Fruit fly (Drosophila melanogaster) whole organism, embryonic: ENCODE data around the gene CG44005.

ENCODE experiments used
- Adf1 ChIP-seq: fragments of 200-800 bp; sonication (Bioruptor generic); IDR thresholded peaks from 2 replicates; pipeline ENCODE4 v1.3.6; 2022; ENCODE audit warnings: missing biosample characterization, missing genetic modification characterization
- CG10431 ChIP-seq: fragments of 200-800 bp; sonication (Bioruptor generic); optimal IDR thresholded peaks from 3 replicates; lab custom pipeline; 2018; ENCODE audit warnings: missing biosample characterization, mild to moderate bottlenecking, missing genetic modification characterization
- CG10654 ChIP-seq: fragments of 200-800 bp; sonication (Bioruptor generic); optimal IDR thresholded peaks from 2 replicates; lab custom pipeline; 2016; ENCODE audit warnings: missing biosample characterization, missing genetic modification characterization
- CG11085 ChIP-seq: fragments of 200-800 bp; sonication (Bioruptor generic); IDR thresholded peaks from 2 replicates; pipeline ENCODE4 v1.3.6; 2022; ENCODE audit warnings: missing biosample characterization, missing genetic modification characterization
- CG11247 ChIP-seq: fragments of 200-800 bp; sonication (Bioruptor generic); IDR thresholded peaks from 2 replicates; pipeline ENCODE4 v1.3.6; 2022; ENCODE audit warnings: missing biosample characterization, missing genetic modification characterization
- CG12236 ChIP-seq: fragments of 200-800 bp; sonication (Bioruptor generic); optimal IDR thresholded peaks from 2 replicates; lab custom pipeline; 2016; ENCODE audit warnings: missing biosample characterization, missing genetic modification characterization
- CG12942 ChIP-seq: fragments of 200-800 bp; sonication (Bioruptor generic); optimal IDR thresholded peaks from 3 replicates; lab custom pipeline; 2016; ENCODE audit warnings: missing biosample characterization, missing genetic modification characterization
- CG14965 ChIP-seq: fragments of 200-800 bp; sonication (Bioruptor generic); optimal IDR thresholded peaks from 2 replicates; lab custom pipeline; 2016; ENCODE audit warnings: missing biosample characterization, missing genetic modification characterization, borderline replicate concordance
- CG15479 ChIP-seq: fragments of 200-800 bp; sonication (Bioruptor generic); optimal IDR thresholded peaks from 3 replicates; lab custom pipeline; 2019; ENCODE audit warnings: missing biosample characterization, mild to moderate bottlenecking, missing genetic modification characterization, moderate library complexity
- CG18619 ChIP-seq: fragments of 200-800 bp; sonication (Bioruptor generic); optimal IDR thresholded peaks from 3 replicates; lab custom pipeline; 2017; ENCODE audit warnings: missing biosample characterization, mild to moderate bottlenecking, missing genetic modification characterization
- CG3726 ChIP-seq: fragments of 200-800 bp; sonication (Bioruptor generic); IDR thresholded peaks from 3 replicates; pipeline ENCODE4, ENCODE4 v1.3.6; 2022; ENCODE audit warnings: missing biosample characterization, missing genetic modification characterization
- CG42726 ChIP-seq: fragments of 200-800 bp; sonication (Bioruptor generic); IDR thresholded peaks from 2 replicates; pipeline ENCODE4 v1.3.6; 2022; ENCODE audit warnings: missing biosample characterization, missing genetic modification characterization; ENCODE audit not compliant: partially characterized antibody
- CG4328 ChIP-seq: fragments of 200-800 bp; sonication (Bioruptor generic); optimal IDR thresholded peaks from 3 replicates; lab custom pipeline; 2017; ENCODE audit warnings: missing biosample characterization, missing genetic modification reagents, missing genetic modification characterization
- CG9609 ChIP-seq: fragments of 200-800 bp; sonication (Bioruptor generic); optimal IDR thresholded peaks from 3 replicates; lab custom pipeline; 2016; ENCODE audit warnings: missing biosample characterization, missing genetic modification characterization
- CTCF ChIP-seq: fragments of 200-800 bp; sonication (Bioruptor generic); optimal IDR thresholded peaks from 2 replicates; lab custom pipeline; 2017; ENCODE audit warnings: missing biosample characterization, mild to moderate bottlenecking, missing genetic modification characterization, moderate library complexity
- Chrac-16 ChIP-seq: fragments of 200-800 bp; sonication (Bioruptor generic); optimal IDR thresholded peaks from 3 replicates; lab custom pipeline; 2016; ENCODE audit warnings: missing biosample characterization, missing genetic modification characterization
- D ChIP-seq, 2 experiments: fragments of 200-800 bp in 1 of 2; fragments of >200 bp in 1 of 2; sonication (Bioruptor generic) in 1 of 2; optimal IDR thresholded peaks; 2 replicates in 1 of 2; 3 replicates in 1 of 2; lab custom pipeline; 2017; ENCODE audit warnings: mild to moderate bottlenecking in 1 of 2, missing biosample characterization in 1 of 2, missing genetic modification characterization in 1 of 2, missing genetic modification reagents in 1 of 2
- Dref ChIP-seq: fragments of 200-800 bp; sonication (Bioruptor generic); IDR thresholded peaks from 2 replicates; pipeline ENCODE4 v1.3.6; 2022; ENCODE audit warnings: missing biosample characterization, missing genetic modification characterization
- Ets65A ChIP-seq: fragments of 200-800 bp; sonication (Bioruptor generic); peaks from one replicate; lab custom pipeline; 2016; ENCODE audit warnings: missing biosample characterization, missing genetic modification characterization
- HLH3B ChIP-seq: fragments of 200-800 bp; sonication (Bioruptor generic); IDR thresholded peaks from 2 replicates; pipeline ENCODE4 v1.3.6; 2022; ENCODE audit warnings: missing biosample characterization, missing genetic modification characterization
- HLHmδ ChIP-seq: fragments of 200-800 bp; sonication (Bioruptor generic); optimal IDR thresholded peaks from 2 replicates; lab custom pipeline; 2018; ENCODE audit warnings: missing biosample characterization, mild to moderate bottlenecking, missing genetic modification characterization, moderate library complexity
- NC2α ChIP-seq: fragments of 200-800 bp; sonication (Bioruptor generic); optimal IDR thresholded peaks from 2 replicates; lab custom pipeline; 2016; ENCODE audit warnings: missing biosample characterization, missing genetic modification characterization
- Optix ChIP-seq: fragments of 200-800 bp; sonication (Bioruptor generic); IDR thresholded peaks from 3 replicates; pipeline ENCODE4 v1.3.6; 2022; ENCODE audit warnings: missing biosample characterization, missing genetic modification characterization
- Poxn ChIP-seq: fragments of 200-800 bp; sonication (Bioruptor generic); IDR thresholded peaks from 2 replicates; pipeline ENCODE4 v1.3.6; 2022; ENCODE audit warnings: missing biosample characterization, missing genetic modification characterization
- Ptx1 ChIP-seq: fragments of 200-800 bp; sonication (Bioruptor generic); IDR thresholded peaks from 2 replicates; pipeline ENCODE4 v1.3.6; 2022; ENCODE audit warnings: missing biosample characterization, missing genetic modification characterization
- Rfx ChIP-seq: fragments of 200-800 bp; sonication (Bioruptor generic); IDR thresholded peaks from 2 replicates; pipeline ENCODE4 v1.3.6; 2022; ENCODE audit warnings: missing biosample characterization, missing genetic modification characterization
- Ssrp ChIP-seq: fragments of 200-800 bp; sonication (Bioruptor generic); optimal IDR thresholded peaks from 2 replicates; lab custom pipeline; 2018; ENCODE audit warnings: missing biosample characterization, mild to moderate bottlenecking, missing genetic modification characterization, moderate library complexity
- Trl ChIP-seq, 3 experiments: fragments of >200 bp in 2 of 3; fragments of 200-800 bp in 1 of 3; sonication (Bioruptor generic) in 1 of 3; optimal IDR thresholded peaks; 2 replicates in 1 of 3; 3 replicates in 2 of 3; lab custom pipeline; 2016 to 2017; ENCODE audit warnings: missing biosample characterization in 1 of 3, missing genetic modification characterization in 1 of 3
- abd-A ChIP-seq: fragments of 200-800 bp; sonication (Bioruptor generic); optimal IDR thresholded peaks from 3 replicates; lab custom pipeline; 2019; ENCODE audit warnings: missing biosample characterization, mild to moderate bottlenecking, missing genetic modification characterization, moderate library complexity
- aop ChIP-seq: fragments of 200-800 bp; sonication (Bioruptor generic); IDR thresholded peaks from 2 replicates; pipeline ENCODE4 v1.3.6; 2022; ENCODE audit warnings: missing biosample characterization, missing genetic modification characterization
- bab2 ChIP-seq: fragments of 200-800 bp; sonication (Bioruptor generic); optimal IDR thresholded peaks from 2 replicates; lab custom pipeline; 2016; ENCODE audit warnings: missing biosample characterization, missing genetic modification characterization
- chinmo ChIP-seq: fragments of 200-800 bp; sonication (Bioruptor generic); IDR thresholded peaks from 4 replicates; pipeline ENCODE4 v1.3.6; 2022; ENCODE audit warnings: missing biosample characterization, missing genetic modification characterization; ENCODE audit not compliant: partially characterized antibody
- dan ChIP-seq: fragments of 200-800 bp; sonication (Bioruptor generic); IDR thresholded peaks from 2 replicates; pipeline ENCODE4 v1.3.6; 2022; ENCODE audit warnings: missing biosample characterization, missing genetic modification characterization
- dimm ChIP-seq: fragments of 200-800 bp; sonication (Bioruptor generic); IDR thresholded peaks from 2 replicates; pipeline ENCODE4 v1.3.6; 2022; ENCODE audit warnings: missing biosample characterization, missing genetic modification characterization
- disco-r ChIP-seq: fragments of 200-800 bp; sonication (Bioruptor generic); optimal IDR thresholded peaks from 2 replicates; lab custom pipeline; 2016; ENCODE audit warnings: missing biosample characterization, missing genetic modification characterization
- dmrt11E ChIP-seq: fragments of 200-800 bp; sonication (Bioruptor generic); optimal IDR thresholded peaks from 3 replicates; lab custom pipeline; 2018; ENCODE audit warnings: missing biosample characterization, mild to moderate bottlenecking, missing genetic modification characterization, moderate library complexity
- eve ChIP-seq, 2 experiments: fragments of >200 bp; optimal IDR thresholded peaks; 2 replicates each; lab custom pipeline; 2017; ENCODE audit warnings: missing biosample characterization in 2 of 2, missing genetic modification characterization in 2 of 2
- fd64A ChIP-seq: fragments of 200-800 bp; sonication (Bioruptor generic); optimal IDR thresholded peaks from 3 replicates; lab custom pipeline; 2018; ENCODE audit warnings: missing biosample characterization, mild to moderate bottlenecking, missing genetic modification characterization
- grau ChIP-seq: fragments of 200-800 bp; optimal IDR thresholded peaks from 3 replicates; lab custom pipeline; 2019; ENCODE audit warnings: missing biosample characterization, mild to moderate bottlenecking, missing genetic modification characterization, moderate library complexity
- gsb-n ChIP-seq: fragments of 200-800 bp; sonication (Bioruptor generic); optimal IDR thresholded peaks from 3 replicates; lab custom pipeline; 2018; ENCODE audit warnings: missing biosample characterization, mild to moderate bottlenecking, missing genetic modification characterization
- gt ChIP-seq: fragments of 200-800 bp; sonication (Bioruptor generic); IDR thresholded peaks from 2 replicates; pipeline ENCODE4 v1.3.6; 2022; ENCODE audit warnings: missing biosample characterization, missing genetic modification characterization
- jing ChIP-seq: fragments of 200-800 bp; sonication (Bioruptor generic); optimal IDR thresholded peaks from 2 replicates; lab custom pipeline; 2018; ENCODE audit warnings: missing biosample characterization, mild to moderate bottlenecking, missing genetic modification characterization
- lab ChIP-seq: fragments of 200-800 bp; sonication (Bioruptor generic); optimal IDR thresholded peaks from 3 replicates; lab custom pipeline; 2017; ENCODE audit warnings: missing biosample characterization, missing genetic modification characterization, mild to moderate bottlenecking, moderate library complexity, missing genetic modification reagents
- prd ChIP-seq, 3 experiments: fragments of >200 bp in 2 of 3; fragments of 200-800 bp in 1 of 3; sonication (Bioruptor generic) in 1 of 3; optimal IDR thresholded peaks in 2 of 3; IDR thresholded peaks in 1 of 3; 2 replicates in 2 of 3; 3 replicates in 1 of 3; pipeline versions ENCODE4 v1.3.6 to Lab custom; 2017 to 2022; ENCODE audit warnings: missing biosample characterization in 1 of 3, missing genetic modification characterization in 1 of 3
- scrt ChIP-seq: fragments of 200-800 bp; sonication (Bioruptor generic); optimal IDR thresholded peaks from 2 replicates; lab custom pipeline; 2018; ENCODE audit warnings: missing biosample characterization, mild to moderate bottlenecking, missing genetic modification characterization, moderate library complexity
- sens ChIP-seq: fragments of 200-800 bp; sonication (Bioruptor generic); peaks from one replicate; lab custom pipeline; 2016; ENCODE audit warnings: missing biosample characterization, missing genetic modification characterization
- stwl ChIP-seq: fragments of 200-800 bp; sonication (Bioruptor generic); optimal IDR thresholded peaks from 3 replicates; lab custom pipeline; 2018; ENCODE audit warnings: missing biosample characterization, mild to moderate bottlenecking, missing genetic modification characterization, moderate library complexity
- tna ChIP-seq: fragments of 200-800 bp; sonication (Bioruptor generic); IDR thresholded peaks from 2 replicates; pipeline ENCODE4 v1.3.6; 2022; ENCODE audit warnings: missing biosample characterization, missing genetic modification characterization; ENCODE audit not compliant: partially characterized antibody

The CG44005 gene

dm6 chr3L:18032478-18033343 lies 39.2 kb downstream of the CG44005 start:
- TF ChIP-seq CG12942 (GFP tag; lab: Kevin White, UChicago) (no peak), CTCF (GFP tag; lab: Kevin White, UChicago) (peak; percentile 89), CG14965 (GFP tag; lab: Kevin White, UChicago) (peak; percentile 72), grau (tag; lab: Kevin White, UChicago) (no peak), HLH3B (GFP tag; lab: Robert Waterston, UW) (no peak), fd64A (GFP tag; lab: Kevin White, UChicago) (no peak), dimm (GFP tag; lab: Robert Waterston, UW) (no peak), prd (optimal IDR thresholded peaks at IDR 0.05; lab: Kevin White, UChicago) (no peak), prd (GFP tag; IDR thresholded peaks at IDR 0.05; lab: Robert Waterston, UW) (no peak), Ssrp (tag; lab: Kevin White, UChicago) (no peak), D (optimal IDR thresholded peaks at IDR 0.05; lab: Kevin White, UChicago) (no peak), D (GFP tag; optimal IDR thresholded peaks at IDR 0.05; lab: Kevin White, UChicago) (no peak), CG10654 (GFP tag; lab: Kevin White, UChicago) (no peak), Trl (optimal IDR thresholded peaks at IDR 0.05; lab: Kevin White, UChicago) (peak in 1 of 2 experiments; percentile 24), Trl (GFP tag; optimal IDR thresholded peaks at IDR 0.05; lab: Kevin White, UChicago) (no peak), CG3726 (GFP tag; lab: Robert Waterston, UW) (no peak), dmrt11E (tag; lab: Kevin White, UChicago) (no peak), dan (GFP tag; lab: Robert Waterston, UW) (no peak), NC2α (GFP tag; lab: Kevin White, UChicago) (no peak), CG18619 (GFP tag; lab: Kevin White, UChicago) (no peak), disco-r (no peak), CG11247 (GFP tag; lab: Robert Waterston, UW) (no peak), stwl (tag; lab: Kevin White, UChicago) (peak; percentile 4), Rfx (GFP tag; lab: Robert Waterston, UW) (no peak), tna (GFP tag; lab: Robert Waterston, UW) (no peak), CG12236 (GFP tag; lab: Kevin White, UChicago) (no peak), sens (GFP tag; lab: Kevin White, UChicago) (peak; percentile 68), Adf1 (GFP tag; lab: Robert Waterston, UW) (no peak), gt (no peak), CG4328 (GFP tag; lab: Kevin White, UChicago) (no peak), HLHmδ (GFP tag; lab: Kevin White, UChicago) (no peak), CG15479 (no peak)

DNA sequence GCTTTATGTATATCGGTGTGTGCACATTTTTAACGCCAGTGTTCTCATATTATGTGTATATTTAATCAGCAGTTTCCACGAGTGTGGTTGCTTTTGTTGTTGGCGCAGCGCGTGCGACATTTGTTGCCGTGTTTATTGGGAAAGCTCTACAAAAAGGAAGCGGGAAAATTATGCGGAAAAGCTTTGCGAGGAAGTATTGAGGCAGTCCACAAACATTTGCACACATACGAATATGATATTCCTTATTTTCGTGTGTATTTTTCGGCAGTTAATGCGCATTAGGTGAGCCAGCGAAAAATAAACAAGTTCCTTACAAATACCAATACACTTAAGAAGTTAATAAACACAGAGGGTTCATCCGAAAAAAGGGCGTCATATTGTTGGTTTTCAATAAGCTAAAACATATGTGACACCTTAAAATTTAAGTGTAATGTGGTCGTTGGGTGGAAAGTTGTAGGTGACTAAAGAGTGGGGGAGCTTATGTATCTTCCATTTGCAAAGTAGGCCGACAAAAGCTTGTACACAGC lies 41.6 kb downstream of the CG44005 start:
- 0 out of 3 replicates have a peak, but pooled peaks have one; percentile 18 for TF ChIP-seq Optix (GFP tag; lab: Robert Waterston, UW)
- TF ChIP-seq abd-A (tag; lab: Kevin White, UChicago) = peak; percentile 47
- no peak for TF ChIP-seq aop (GFP tag; lab: Robert Waterston, UW)
- no peak for TF ChIP-seq Poxn
- no peak for TF ChIP-seq jing
- peak in 1 of 2 experiments; percentile 58 for TF ChIP-seq eve (GFP tag; optimal IDR thresholded peaks at IDR 0.05; lab: Kevin White, UChicago)
- TF ChIP-seq grau (tag; lab: Kevin White, UChicago) = peak; percentile 24
- TF ChIP-seq Ptx1 = no peak
- no peak for TF ChIP-seq CG10431
- peak; percentile 22 for TF ChIP-seq scrt (GFP tag; lab: Kevin White, UChicago)
- peak; percentile 27 for TF ChIP-seq lab
- TF ChIP-seq chinmo = peak; percentile 66; the same call in 1 of the 4 replicates
- TF ChIP-seq CG11085 (GFP tag; lab: Robert Waterston, UW) = no peak
- no peak for TF ChIP-seq CG42726
- peak; percentile 89 for TF ChIP-seq Ets65A (GFP tag; lab: Kevin White, UChicago)
- TF ChIP-seq sens (GFP tag; lab: Kevin White, UChicago) = peak; percentile 5
- no peak for TF ChIP-seq gsb-n (tag; lab: Kevin White, UChicago)
- no peak for TF ChIP-seq Chrac-16 (GFP tag; lab: Kevin White, UChicago)
- peak; percentile 13 for TF ChIP-seq bab2 (GFP tag; lab: Kevin White, UChicago)
- TF ChIP-seq Dref (GFP tag; lab: Robert Waterston, UW) = no peak
- TF ChIP-seq CG9609 (GFP tag; lab: Kevin White, UChicago) = no peak
